Worm (Caenorhabditis elegans) whole organism, L3 larva: ENCODE results near the gene lgc-36.

Source experiments
- ceh-28 ChIP-seq: fragments of 150-350 bp; optimal IDR thresholded peaks from 2 replicates; lab custom pipeline; 2014; ENCODE audit warnings: missing biosample characterization, missing genetic modification reagents, missing genetic modification characterization
- daf-12 ChIP-seq: fragments of 150-350 bp; optimal IDR thresholded peaks from 2 replicates; lab custom pipeline; 2014; ENCODE audit warnings: missing biosample characterization, missing genetic modification reagents, missing genetic modification characterization
- elt-1 ChIP-seq: fragments of 150-350 bp; optimal IDR thresholded peaks from 2 replicates; lab custom pipeline; 2014; ENCODE audit warnings: missing biosample characterization, missing genetic modification characterization
- eor-1 ChIP-seq, 2 experiments: fragments of 150-350 bp; optimal IDR thresholded peaks; 2 replicates each; lab custom pipeline; 2014 to 2018; ENCODE audit warnings: missing biosample characterization in 2 of 2, missing genetic modification characterization in 2 of 2
- fkh-10 ChIP-seq: sonication (generic microtip); optimal IDR thresholded peaks from 2 replicates; lab custom pipeline; 2017; ENCODE audit warnings: missing biosample characterization, missing genetic modification reagents, missing genetic modification characterization
- fos-1 ChIP-seq: fragments of 150-350 bp; optimal IDR thresholded peaks from 2 replicates; lab custom pipeline; 2014; ENCODE audit warnings: missing biosample characterization, missing genetic modification characterization
- jun-1 ChIP-seq: fragments of 150-350 bp; optimal IDR thresholded peaks from 2 replicates; lab custom pipeline; 2014; ENCODE audit warnings: missing biosample characterization, missing genetic modification reagents, missing genetic modification characterization
- sea-2 ChIP-seq: fragments of 150-350 bp; sonication (generic microtip); optimal IDR thresholded peaks from 4 replicates; lab custom pipeline; 2014; ENCODE audit warnings: missing biosample characterization, missing genetic modification reagents, missing genetic modification characterization
- snpc-4 ChIP-seq: fragments of 150-350 bp; optimal IDR thresholded peaks from 2 replicates; lab custom pipeline; 2014; ENCODE audit warnings: missing biosample characterization, missing genetic modification characterization
- unc-62 ChIP-seq: fragments of 150-350 bp; sonication (generic microtip); optimal IDR thresholded peaks from 4 replicates; lab custom pipeline; 2014; ENCODE audit warnings: missing biosample characterization, missing genetic modification reagents, missing genetic modification characterization
- zag-1 ChIP-seq: fragments of 150-350 bp; optimal IDR thresholded peaks from 2 replicates; lab custom pipeline; 2014; ENCODE audit warnings: missing biosample characterization, missing genetic modification characterization

DNA sequence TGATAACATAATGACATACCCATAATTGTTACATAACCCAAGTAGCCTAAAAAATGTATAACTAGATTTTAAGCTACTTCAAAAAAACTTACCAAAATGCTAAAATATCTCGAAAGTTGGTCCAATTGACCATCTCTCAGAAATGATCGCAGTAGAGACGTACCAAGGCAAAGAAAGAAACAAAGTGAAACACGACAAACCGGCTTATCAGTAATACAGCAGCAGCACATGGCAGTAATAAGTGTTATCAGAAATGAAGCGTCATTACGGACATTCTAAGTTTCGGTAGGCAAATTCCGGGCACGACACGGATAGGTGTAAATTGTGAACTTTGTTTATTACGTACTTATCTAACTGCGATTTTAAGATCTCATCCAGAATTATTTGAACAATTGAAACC is 6.7 kb upstream of the lgc-36 start, which contains the start of gene cln-3.1:
- no peak for TF ChIP-seq snpc-4 (tag; lab: Kevin White, UChicago)
- no peak for TF ChIP-seq fkh-10 (GFP tag; lab: Kevin White, UChicago)
- no peak for TF ChIP-seq unc-62 (GFP tag; lab: Kevin White, UChicago)
- no peak for TF ChIP-seq daf-12 (tag; lab: Kevin White, UChicago)
- no peak for TF ChIP-seq ceh-28 (tag; lab: Kevin White, UChicago)
- TF ChIP-seq fos-1, result no peak
- no peak for TF ChIP-seq sea-2 (GFP tag; lab: Kevin White, UChicago)
- no peak for TF ChIP-seq eor-1 (tag; optimal IDR thresholded peaks at IDR 0.05; lab: Kevin White, UChicago)
- TF ChIP-seq elt-1 (tag; lab: Kevin White, UChicago), result no peak
- TF ChIP-seq jun-1 (tag; lab: Kevin White, UChicago), result no peak
- TF ChIP-seq zag-1, result no peak
